Worm (Caenorhabditis elegans) whole organism, L4 larva: ENCODE results near the gene wapl-1.

Experiments used
- daf-19 ChIP-seq: fragments of 200-800 bp; sonication (Bioruptor generic); conservative IDR thresholded peaks from 2 replicates; pipeline ENCODE4 v1.3.6; 2022; ENCODE audit warnings: missing genetic modification characterization, missing compliant biosample characterization
- lim-7 ChIP-seq: fragments of 200-800 bp; sonication (Bioruptor generic); IDR thresholded peaks from 2 replicates; pipeline ENCODE4 v1.3.6; 2022; ENCODE audit warnings: missing genetic modification characterization, missing compliant biosample characterization
- mep-1 ChIP-seq: fragments of 150-350 bp; sonication (generic microtip); optimal IDR thresholded peaks from 3 replicates; lab custom pipeline; 2014; ENCODE audit warnings: missing biosample characterization, missing genetic modification characterization
- mxl-2 ChIP-seq: fragments of 200-800 bp; sonication (Bioruptor generic); conservative IDR thresholded peaks from 2 replicates; pipeline ENCODE4 v1.3.6; 2022; ENCODE audit warnings: missing genetic modification reagents, missing genetic modification characterization, missing compliant biosample characterization
- nhr-11 ChIP-seq: fragments of 150-350 bp; optimal IDR thresholded peaks from 2 replicates; lab custom pipeline; 2014; ENCODE audit warnings: missing biosample characterization, missing genetic modification characterization
- nhr-25 ChIP-seq: sonication (generic microtip); optimal IDR thresholded peaks from 2 replicates; lab custom pipeline; 2017; ENCODE audit warnings: missing genetic modification characterization, mild to moderate bottlenecking, missing compliant biosample characterization, antibody characterized with exemption, moderate library complexity, borderline replicate concordance; ENCODE audit not compliant: insufficient read depth
- unc-39 ChIP-seq: sonication (generic microtip); optimal IDR thresholded peaks from 2 replicates; lab custom pipeline; 2017; ENCODE audit warnings: missing biosample characterization, missing genetic modification characterization
- zfp-3 ChIP-seq: fragments of 200-800 bp; sonication (Bioruptor generic); conservative IDR thresholded peaks from 2 replicates; pipeline ENCODE4 v1.3.6; 2022; ENCODE audit warnings: missing genetic modification reagents, missing genetic modification characterization, missing compliant biosample characterization

DNA sequence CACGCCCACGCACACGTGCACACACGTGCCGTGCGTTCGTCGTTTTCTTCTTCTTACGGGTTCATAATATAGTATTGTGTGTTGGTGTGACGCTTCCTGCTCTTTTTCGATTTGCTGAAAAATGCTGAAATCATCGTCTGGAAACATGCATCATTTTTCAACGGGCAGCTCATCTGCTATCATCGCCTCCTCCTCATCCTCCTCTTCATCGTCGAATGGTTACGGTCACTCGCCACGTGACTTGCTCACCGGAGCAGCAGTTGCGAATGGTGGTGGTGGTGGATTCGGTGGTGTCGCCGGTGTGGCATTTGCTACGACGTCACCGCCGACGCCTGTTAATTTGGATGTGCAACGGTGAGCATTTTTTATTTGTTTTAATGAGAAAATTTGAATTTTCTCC lies 36.8 kb downstream of the wapl-1 start:
- no peak for TF ChIP-seq mep-1 (tag; lab: Kevin White, UChicago)
- no peak for TF ChIP-seq zfp-3 (GFP tag; lab: Robert Waterston, UW)
- TF ChIP-seq unc-39 (tag; lab: Kevin White, UChicago), result no peak
- no peak for TF ChIP-seq daf-19 (GFP tag; lab: Robert Waterston, UW)
- TF ChIP-seq nhr-25 (tag; lab: Kevin White, UChicago), result no peak
- TF ChIP-seq mxl-2 (GFP tag; lab: Robert Waterston, UW), result no peak
- TF ChIP-seq lim-7 (GFP tag; lab: Robert Waterston, UW), result no peak
- no peak for TF ChIP-seq nhr-11 (tag; lab: Kevin White, UChicago)
